Fruit fly (Drosophila melanogaster): ENCODE measurements around the gene CG4617.
A peak's percentile ranks its signal among the peaks of the same experiment; 100 is the strongest.

Gene CG4617

DNA sequence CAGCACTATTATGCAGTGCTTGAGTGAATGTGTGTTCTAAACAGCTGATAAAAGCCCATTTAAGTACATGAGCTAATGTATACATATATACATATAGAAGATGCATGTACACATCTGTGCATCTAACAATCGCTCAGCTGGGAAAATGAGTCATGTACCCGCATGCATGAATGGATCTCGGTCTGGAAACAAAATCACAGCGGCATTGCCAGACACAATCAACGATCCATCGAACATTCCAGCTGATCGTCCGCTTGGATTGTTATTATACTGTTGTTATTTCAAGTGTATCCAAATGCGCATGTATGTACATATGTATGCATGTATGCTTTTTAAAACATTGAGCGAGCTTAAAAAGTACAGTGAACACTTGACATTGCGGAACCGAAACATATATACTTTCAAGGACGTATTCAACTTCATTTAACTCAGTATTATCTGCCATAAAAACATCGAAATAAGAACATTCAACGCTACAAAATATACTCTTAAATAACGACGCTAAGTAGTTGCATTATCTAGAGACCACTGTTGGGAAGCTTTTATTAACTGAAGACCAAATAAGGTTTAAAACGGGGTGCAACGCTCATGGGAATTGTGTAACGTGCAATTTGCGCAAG lies 8.9 kb downstream of the CG4617 start (continued):
- peak; percentile 70 for TF ChIP-seq CG4318 (GFP tag; optimal IDR thresholded peaks at IDR 0.05)
- peak; percentile 90 for TF ChIP-seq pdm3 (GFP tag; optimal IDR thresholded peaks at IDR 0.05)
- TF ChIP-seq dsx (GFP tag; optimal IDR thresholded peaks at IDR 0.05; ENCODE audit: poor library complexity, severe bottlenecking) = peak; percentile 67
- TF ChIP-seq Hr4 (GFP tag; optimal IDR thresholded peaks at IDR 0.05) = peak; percentile 88
- TF ChIP-seq Sox14 (GFP tag; optimal IDR thresholded peaks at IDR 0.05) = peak; percentile 84
- TF ChIP-seq CG6808 (GFP tag; optimal IDR thresholded peaks at IDR 0.05) = peak; percentile 74
- TF ChIP-seq vri (GFP tag; optimal IDR thresholded peaks at IDR 0.05) = peak; percentile 74
- TF ChIP-seq CG10631 (GFP tag; optimal IDR thresholded peaks at IDR 0.05) = peak; percentile 68
- TF ChIP-seq CG16779 (tag; optimal IDR thresholded peaks at IDR 0.05) = peak; percentile 71
- peak; percentile 95 for TF ChIP-seq Eip78C (GFP tag)
- peak; percentile 52 for TF ChIP-seq fkh (GFP tag; optimal IDR thresholded peaks at IDR 0.05)
- peak; percentile 49 to 62 for TF ChIP-seq salr (GFP tag; optimal IDR thresholded peaks at IDR 0.05)
- TF ChIP-seq CG8319 (GFP tag; optimal IDR thresholded peaks at IDR 0.05) = peak; percentile 69
- peak; percentile 75 for TF ChIP-seq net (GFP tag; optimal IDR thresholded peaks at IDR 0.05)
- peak; percentile 90 for TF ChIP-seq topi (GFP tag; optimal IDR thresholded peaks at IDR 0.05)
- peak; percentile 77 for TF ChIP-seq CG11762 (GFP tag; optimal IDR thresholded peaks at IDR 0.05; ENCODE audit: insufficient read depth)
- TF ChIP-seq Hr39 (GFP tag; optimal IDR thresholded peaks at IDR 0.05) = peak; percentile 93
- peak; percentile 96 for TF ChIP-seq svp (GFP tag)
- TF ChIP-seq CG6163 (GFP tag; IDR thresholded peaks at IDR 0.05) = peak; percentile 93
- TF ChIP-seq CG9139 (GFP tag; optimal IDR thresholded peaks at IDR 0.05) = peak; percentile 17
- TF ChIP-seq CG32006 (GFP tag; optimal IDR thresholded peaks at IDR 0.05) = peak; percentile 85
- peak; percentile 56 to 78 for TF ChIP-seq ss (GFP tag; optimal IDR thresholded peaks at IDR 0.05)
- TF ChIP-seq Hr38 (GFP tag; optimal IDR thresholded peaks at IDR 0.05) = peak; percentile 57
- TF ChIP-seq Ets21C (GFP tag; optimal IDR thresholded peaks at IDR 0.05) = peak; percentile 87
- TF ChIP-seq acj6 (GFP tag; optimal IDR thresholded peaks at IDR 0.05) = peak; percentile 82
- peak; percentile 79 for TF ChIP-seq Eip75B (GFP tag; optimal IDR thresholded peaks at IDR 0.05)
- peak; percentile 89 for TF ChIP-seq Sox102F (GFP tag; optimal IDR thresholded peaks at IDR 0.05)
- peak; percentile 57 for TF ChIP-seq Lpt (GFP tag; optimal IDR thresholded peaks at IDR 0.05)
- peak; percentile 83 for TF ChIP-seq CG7368 (GFP tag; optimal IDR thresholded peaks at IDR 0.05)
- peak; percentile 79 for TF ChIP-seq CG11902 (GFP tag; optimal IDR thresholded peaks at IDR 0.05)
- TF ChIP-seq Met (GFP tag; optimal IDR thresholded peaks at IDR 0.05) = peak; percentile 91
- peak; percentile 35 for TF ChIP-seq fd85E (GFP tag; optimal IDR thresholded peaks at IDR 0.05)

DNA sequence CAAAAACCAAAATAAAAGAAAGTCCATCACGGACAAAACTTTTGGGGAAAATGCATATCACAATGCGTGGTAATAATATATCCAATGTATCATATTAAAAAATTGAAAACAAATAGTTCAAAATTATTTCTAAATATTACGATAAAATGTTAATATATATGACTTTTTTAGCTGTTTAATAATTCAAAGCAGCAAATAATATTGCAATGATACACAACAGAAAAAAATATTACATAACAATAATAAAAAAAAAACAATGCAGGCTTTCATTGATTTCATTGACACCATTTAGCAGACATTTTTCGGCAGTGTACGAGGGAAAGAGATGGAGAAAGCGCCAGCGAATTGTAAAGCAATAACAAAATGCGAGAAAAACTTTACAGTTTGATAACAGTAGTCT lies 9.4 kb downstream of the CG4617 start:
- no peak for TF ChIP-seq ss (GFP tag; optimal IDR thresholded peaks at IDR 0.05)
- peak; percentile 70 for TF ChIP-seq Eip78C (GFP tag)
- TF ChIP-seq CG3919 (GFP tag; optimal IDR thresholded peaks at IDR 0.05) = no peak
- no peak for TF ChIP-seq CG10669 (GFP tag; optimal IDR thresholded peaks at IDR 0.05)
- peak; percentile 33 for TF ChIP-seq CG4318 (GFP tag; optimal IDR thresholded peaks at IDR 0.05)
- no peak for TF ChIP-seq CG3032 (tag; optimal IDR thresholded peaks at IDR 0.05)
- TF ChIP-seq CG32006 (GFP tag; optimal IDR thresholded peaks at IDR 0.05) = peak; percentile 72
- TF ChIP-seq Sox102F (GFP tag; optimal IDR thresholded peaks at IDR 0.05) = no peak
- TF ChIP-seq CG8119 (GFP tag; IDR thresholded peaks at IDR 0.05) = peak; percentile 51; the same call in 1 of the 3 replicates
- TF ChIP-seq Blimp-1 (GFP tag; optimal IDR thresholded peaks at IDR 0.05) = no peak
- no peak for TF ChIP-seq CG34406 (GFP tag; optimal IDR thresholded peaks at IDR 0.05)
- TF ChIP-seq net (GFP tag; optimal IDR thresholded peaks at IDR 0.05) = no peak
- no peak for TF ChIP-seq CG6163 (GFP tag; IDR thresholded peaks at IDR 0.05)
- TF ChIP-seq Hr4 (GFP tag; optimal IDR thresholded peaks at IDR 0.05) = peak; percentile 63
- peak; percentile 43; the same call in 1 of the 3 replicates for TF ChIP-seq eg (GFP tag; IDR thresholded peaks at IDR 0.05)

Data from whole organism, prepupa.